Fruit fly (Drosophila melanogaster): Measurements from ENCODE around the gene CG31140.

DNA sequence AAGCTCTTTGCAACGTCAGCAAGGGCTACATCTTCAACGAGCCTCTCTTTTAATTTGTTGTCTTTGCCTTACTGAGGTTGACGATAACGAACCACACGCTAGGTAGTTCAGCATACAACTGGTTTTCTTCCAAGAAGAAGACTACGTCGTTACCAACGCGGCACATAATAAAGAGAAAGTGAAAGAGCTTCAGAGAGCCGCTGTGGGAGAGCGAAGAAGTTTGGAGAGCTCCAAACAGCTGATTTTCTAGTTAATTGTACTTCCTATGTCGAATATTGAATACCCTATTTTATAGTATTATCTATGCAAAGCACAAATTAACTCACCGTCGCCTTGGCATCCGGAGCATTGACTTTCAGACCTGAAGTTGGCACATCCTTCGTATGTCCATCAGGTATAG is 7.6 kb upstream of the CG31140 start:
- TF ChIP-seq CG10348 (GFP tag; IDR thresholded peaks at IDR 0.05) (no peak), CG17806 (tag; optimal IDR thresholded peaks at IDR 0.05) (no peak), fd96Ca (GFP tag; IDR thresholded peaks at IDR 0.05) (no peak), rn (GFP tag; IDR thresholded peaks at IDR 0.05) (no peak), CG8301 (tag; optimal IDR thresholded peaks at IDR 0.05) (peak; percentile 20), Ets98B (GFP tag; IDR thresholded peaks at IDR 0.05) (peak; percentile 42; the same call in 1 of the 2 replicates), gl (tag; optimal IDR thresholded peaks at IDR 0.05) (no peak), EcR (GFP tag; optimal IDR thresholded peaks at IDR 0.05) (peak; percentile 40), Pif1B (GFP tag; optimal IDR thresholded peaks at IDR 0.05) (peak; percentile 50), CG8159 (tag; optimal IDR thresholded peaks at IDR 0.05) (peak; percentile 3), CG14655 (GFP tag; optimal IDR thresholded peaks at IDR 0.05) (no peak)

All from whole organism, pupa.